Fruit fly (Drosophila melanogaster) whole organism, embryonic: Measurements from ENCODE around the gene CG33120.

Source experiments
- BEAF-32 ChIP-seq: fragments of 200-800 bp; sonication (Bioruptor generic); optimal IDR thresholded peaks from 3 replicates; lab custom pipeline; 2017; ENCODE audit warnings: missing biosample characterization, missing genetic modification characterization, mild to moderate bottlenecking, moderate library complexity, missing genetic modification reagents
- Bdp1 ChIP-seq: fragments of 200-800 bp; sonication (Bioruptor generic); optimal IDR thresholded peaks from 3 replicates; lab custom pipeline; 2016; ENCODE audit warnings: missing biosample characterization, missing genetic modification characterization
- CG10147 ChIP-seq: fragments of 200-800 bp; sonication (Bioruptor generic); optimal IDR thresholded peaks from 2 replicates; lab custom pipeline; 2019; ENCODE audit warnings: missing biosample characterization, mild to moderate bottlenecking, missing genetic modification characterization, moderate library complexity
- CG11560 ChIP-seq: fragments of 200-800 bp; sonication (Bioruptor generic); IDR thresholded peaks from 3 replicates; pipeline ENCODE4 v1.3.6; 2022; ENCODE audit warnings: missing biosample characterization, missing genetic modification characterization
- CG12236 ChIP-seq: fragments of 200-800 bp; sonication (Bioruptor generic); optimal IDR thresholded peaks from 2 replicates; lab custom pipeline; 2016; ENCODE audit warnings: missing biosample characterization, missing genetic modification characterization
- CG14050 ChIP-seq: fragments of 200-800 bp; sonication (Bioruptor generic); IDR thresholded peaks from 3 replicates; pipeline ENCODE4 v1.3.6; 2022; ENCODE audit warnings: missing biosample characterization, missing genetic modification characterization
- CG15073 ChIP-seq: fragments of 200-800 bp; sonication (Bioruptor generic); optimal IDR thresholded peaks from 2 replicates; lab custom pipeline; 2016; ENCODE audit warnings: missing biosample characterization, missing genetic modification characterization
- CG15696 ChIP-seq: fragments of 200-800 bp; sonication (Bioruptor generic); optimal IDR thresholded peaks from 2 replicates; lab custom pipeline; 2019; ENCODE audit warnings: missing biosample characterization, mild to moderate bottlenecking, missing genetic modification characterization, moderate library complexity
- CG17829 ChIP-seq: fragments of 200-800 bp; optimal IDR thresholded peaks from 2 replicates; lab custom pipeline; 2019; ENCODE audit warnings: missing biosample characterization, mild to moderate bottlenecking, missing genetic modification characterization, moderate library complexity
- CG1832 ChIP-seq: fragments of 200-800 bp; sonication (Bioruptor generic); optimal IDR thresholded peaks from 2 replicates; lab custom pipeline; 2017; ENCODE audit warnings: missing biosample characterization, mild to moderate bottlenecking, missing genetic modification characterization, inconsistent platforms
- CG2116 ChIP-seq: fragments of 200-800 bp; sonication (Bioruptor generic); optimal IDR thresholded peaks from 3 replicates; lab custom pipeline; 2018; ENCODE audit warnings: missing biosample characterization, mild to moderate bottlenecking, missing genetic modification characterization
- CG4404 ChIP-seq: fragments of 200-800 bp; sonication (Bioruptor generic); IDR thresholded peaks from 2 replicates; pipeline ENCODE4 v1.3.6; 2022; ENCODE audit warnings: missing biosample characterization, missing genetic modification characterization
- CG4617 ChIP-seq: fragments of 200-800 bp; sonication (Bioruptor generic); optimal IDR thresholded peaks from 3 replicates; lab custom pipeline; 2016; ENCODE audit warnings: missing biosample characterization, missing genetic modification characterization, borderline replicate concordance
- CG4820 ChIP-seq: fragments of 200-800 bp; sonication (Bioruptor generic); optimal IDR thresholded peaks from 3 replicates; lab custom pipeline; 2016; ENCODE audit warnings: missing biosample characterization, missing genetic modification characterization
- CG6175 ChIP-seq: fragments of 200-800 bp; sonication (Bioruptor generic); IDR thresholded peaks from 3 replicates; pipeline ENCODE4 v1.3.6; 2022; ENCODE audit warnings: missing biosample characterization, missing genetic modification characterization
- CG6765 ChIP-seq: fragments of 200-800 bp; sonication (Bioruptor generic); optimal IDR thresholded peaks from 3 replicates; lab custom pipeline; 2017; ENCODE audit warnings: missing biosample characterization, mild to moderate bottlenecking, missing genetic modification characterization
- CG7745 ChIP-seq: fragments of 200-800 bp; sonication (Bioruptor generic); optimal IDR thresholded peaks from 2 replicates; lab custom pipeline; 2018; ENCODE audit warnings: missing biosample characterization, mild to moderate bottlenecking, missing genetic modification characterization, moderate library complexity
- CG8089 ChIP-seq: fragments of 200-800 bp; sonication (Bioruptor generic); optimal IDR thresholded peaks from 3 replicates; lab custom pipeline; 2016; ENCODE audit warnings: missing biosample characterization, missing genetic modification characterization
- Dad ChIP-seq: fragments of 200-800 bp; sonication (Bioruptor generic); optimal IDR thresholded peaks from 3 replicates; lab custom pipeline; 2016; ENCODE audit warnings: missing biosample characterization, missing genetic modification characterization
- ERR ChIP-seq: fragments of 200-800 bp; sonication (Bioruptor generic); optimal IDR thresholded peaks from 2 replicates; lab custom pipeline; 2016; ENCODE audit warnings: missing biosample characterization, missing genetic modification characterization
- Hmr ChIP-seq: fragments of 200-800 bp; sonication (Bioruptor generic); optimal IDR thresholded peaks from 3 replicates; lab custom pipeline; 2017; ENCODE audit warnings: mild to moderate bottlenecking, missing biosample characterization, missing genetic modification reagents, missing genetic modification characterization
- Hmx ChIP-seq: fragments of 200-800 bp; sonication (Bioruptor generic); optimal IDR thresholded peaks from 2 replicates; lab custom pipeline; 2016; ENCODE audit warnings: missing biosample characterization, missing genetic modification characterization
- MESR4 ChIP-seq: fragments of 200-800 bp; sonication (Bioruptor generic); optimal IDR thresholded peaks from 2 replicates; lab custom pipeline; 2018; ENCODE audit warnings: missing biosample characterization, mild to moderate bottlenecking, missing genetic modification characterization, moderate library complexity
- NC2β ChIP-seq: fragments of 200-800 bp; sonication (Bioruptor generic); optimal IDR thresholded peaks from 2 replicates; lab custom pipeline; 2016; ENCODE audit warnings: missing biosample characterization, missing genetic modification characterization
- Nf-YC ChIP-seq: fragments of 200-800 bp; optimal IDR thresholded peaks from 3 replicates; lab custom pipeline; 2019; ENCODE audit warnings: missing biosample characterization, mild to moderate bottlenecking, missing genetic modification characterization, moderate library complexity
- Poxn ChIP-seq: fragments of 200-800 bp; sonication (Bioruptor generic); IDR thresholded peaks from 2 replicates; pipeline ENCODE4 v1.3.6; 2022; ENCODE audit warnings: missing biosample characterization, missing genetic modification characterization
- Sin3A ChIP-seq: fragments of >200 bp; optimal IDR thresholded peaks from 2 replicates; lab custom pipeline; 2018
- Stat92E ChIP-seq, 3 experiments: fragments of >200 bp in 2 of 3; fragments of 200-800 bp in 1 of 3; sonication (Bioruptor generic) in 1 of 3; optimal IDR thresholded peaks; 2 replicates each; lab custom pipeline; 2017 to 2019; ENCODE audit warnings: missing biosample characterization in 3 of 3, missing genetic modification characterization in 3 of 3, mild to moderate bottlenecking in 1 of 3, moderate library complexity in 1 of 3
- TFAM ChIP-seq: fragments of 200-800 bp; sonication (Bioruptor generic); optimal IDR thresholded peaks from 2 replicates; lab custom pipeline; 2017; ENCODE audit warnings: missing biosample characterization, missing genetic modification characterization, inconsistent platforms
- Vsx1 ChIP-seq: fragments of 200-800 bp; sonication (Bioruptor generic); optimal IDR thresholded peaks from 2 replicates; lab custom pipeline; 2017; ENCODE audit warnings: missing biosample characterization, mild to moderate bottlenecking, missing genetic modification characterization, missing genetic modification reagents
- ac ChIP-seq: fragments of 200-800 bp; sonication (Bioruptor generic); optimal IDR thresholded peaks from 3 replicates; lab custom pipeline; 2017; ENCODE audit warnings: missing biosample characterization, mild to moderate bottlenecking, missing genetic modification characterization
- ase ChIP-seq: fragments of 200-800 bp; sonication (Bioruptor generic); IDR thresholded peaks from 3 replicates; pipeline ENCODE4 v1.3.6; 2022; ENCODE audit warnings: missing biosample characterization, missing genetic modification characterization
- ato ChIP-seq: fragments of 200-800 bp; sonication (Bioruptor generic); IDR thresholded peaks from 2 replicates; pipeline ENCODE4 v1.3.6; 2022; ENCODE audit warnings: missing biosample characterization, missing genetic modification characterization; ENCODE audit not compliant: partially characterized antibody
- caup ChIP-seq: fragments of 200-800 bp; sonication (Bioruptor generic); optimal IDR thresholded peaks from 3 replicates; lab custom pipeline; 2017; ENCODE audit warnings: missing biosample characterization, mild to moderate bottlenecking, missing genetic modification characterization, moderate library complexity; ENCODE audit not compliant: severe bottlenecking
- chinmo ChIP-seq: fragments of 200-800 bp; sonication (Bioruptor generic); IDR thresholded peaks from 4 replicates; pipeline ENCODE4 v1.3.6; 2022; ENCODE audit warnings: missing biosample characterization, missing genetic modification characterization; ENCODE audit not compliant: partially characterized antibody
- da ChIP-seq: fragments of 200-800 bp; sonication (Bioruptor generic); optimal IDR thresholded peaks from 2 replicates; lab custom pipeline; 2016; ENCODE audit warnings: missing biosample characterization, missing genetic modification characterization
- en ChIP-seq: fragments of 200-800 bp; sonication (Bioruptor generic); optimal IDR thresholded peaks from 2 replicates; lab custom pipeline; 2016; ENCODE audit warnings: missing biosample characterization, missing genetic modification characterization
- ewg ChIP-seq: fragments of 200-800 bp; sonication (Bioruptor generic); optimal IDR thresholded peaks from 3 replicates; lab custom pipeline; 2017; ENCODE audit warnings: mild to moderate bottlenecking, missing biosample characterization, missing genetic modification reagents, missing genetic modification characterization
- fd102C ChIP-seq: fragments of 200-800 bp; sonication (Bioruptor generic); optimal IDR thresholded peaks from 2 replicates; lab custom pipeline; 2018; ENCODE audit warnings: missing biosample characterization, mild to moderate bottlenecking, missing genetic modification characterization, moderate library complexity
- ftz-f1 ChIP-seq: fragments of 200-800 bp; sonication (Bioruptor generic); optimal IDR thresholded peaks from 2 replicates; lab custom pipeline; 2016; ENCODE audit warnings: missing biosample characterization, missing genetic modification characterization
- jigr1 ChIP-seq: fragments of 200-800 bp; sonication (Bioruptor generic); IDR thresholded peaks from 3 replicates; pipeline ENCODE4 v1.3.6; 2022; ENCODE audit warnings: missing biosample characterization, missing genetic modification characterization
- lmd ChIP-seq: fragments of 200-800 bp; sonication (Bioruptor generic); IDR thresholded peaks from 2 replicates; pipeline ENCODE4 v1.3.6; 2022; ENCODE audit warnings: missing biosample characterization, missing genetic modification characterization
- mld ChIP-seq: fragments of 200-800 bp; sonication (Bioruptor generic); IDR thresholded peaks from 3 replicates; pipeline ENCODE4 v1.3.6; 2022; ENCODE audit warnings: missing biosample characterization, missing genetic modification characterization; ENCODE audit not compliant: partially characterized antibody
- pzg ChIP-seq: fragments of 200-800 bp; sonication (Bioruptor generic); optimal IDR thresholded peaks from 3 replicates; lab custom pipeline; 2018; ENCODE audit warnings: missing biosample characterization, mild to moderate bottlenecking, missing genetic modification characterization, moderate library complexity
- slou ChIP-seq: fragments of 200-800 bp; sonication (Bioruptor generic); optimal IDR thresholded peaks from 3 replicates; lab custom pipeline; 2016; ENCODE audit warnings: missing biosample characterization, missing genetic modification characterization
- trh ChIP-seq: fragments of 200-800 bp; sonication (Bioruptor generic); optimal IDR thresholded peaks from 2 replicates; lab custom pipeline; 2016; ENCODE audit warnings: missing biosample characterization, missing genetic modification characterization
- tup ChIP-seq: fragments of 200-800 bp; sonication (Bioruptor generic); optimal IDR thresholded peaks from 2 replicates; lab custom pipeline; 2016; ENCODE audit warnings: missing biosample characterization, mild to moderate bottlenecking, missing genetic modification characterization, moderate library complexity
- zen ChIP-seq: fragments of 200-800 bp; sonication (Bioruptor generic); optimal IDR thresholded peaks from 3 replicates; lab custom pipeline; 2018; ENCODE audit warnings: missing biosample characterization, mild to moderate bottlenecking, missing genetic modification characterization, moderate library complexity

Gene CG33120

DNA sequence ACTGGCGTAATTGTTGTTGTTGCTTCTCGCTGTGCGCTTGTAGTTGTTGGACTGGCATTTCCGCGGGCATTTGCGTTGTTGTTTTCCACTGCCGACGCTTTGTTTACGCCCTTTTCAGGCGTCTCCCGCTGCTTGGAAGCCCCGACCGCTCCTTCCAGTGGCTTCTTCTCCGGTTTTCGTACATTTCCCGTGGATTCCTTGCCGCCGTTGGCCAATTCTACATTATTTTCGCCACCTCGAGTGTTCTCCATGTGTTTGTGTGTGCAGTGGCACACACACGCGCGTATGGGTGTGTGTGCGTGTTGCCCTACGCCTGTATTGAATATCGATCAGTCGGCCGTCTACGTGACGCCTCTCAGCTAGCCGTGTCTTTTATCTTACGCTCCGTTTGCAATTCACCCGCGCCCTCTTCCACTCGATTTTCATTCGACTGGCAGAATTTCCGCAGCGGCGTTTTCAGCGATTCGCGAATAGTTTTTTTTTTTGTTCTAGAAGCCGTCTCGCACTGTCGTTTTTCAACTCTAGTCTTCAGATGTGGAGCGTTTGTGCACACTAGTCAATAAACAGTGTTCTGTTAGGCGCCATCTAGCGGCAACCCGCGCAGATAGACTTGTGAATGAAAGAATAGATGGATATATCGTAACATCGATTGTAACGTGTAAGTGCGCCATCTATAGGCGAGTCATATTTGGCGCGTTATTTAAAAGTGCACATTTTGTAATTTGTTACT is 5.1 kb downstream of the CG33120 start, which contains the start of gene CG10600 (continued):
- TF ChIP-seq ac (GFP tag; lab: Kevin White, UChicago) (peak; percentile 30), Nf-YC (peak; percentile 59), CG6765 (GFP tag; lab: Kevin White, UChicago) (no peak), CG14050 (GFP tag; lab: Robert Waterston, UW) (peak; percentile 49; the same call in 2 of the 3 replicates), Sin3A (lab: Kevin White, UChicago) (peak; percentile 87), lmd (GFP tag; lab: Robert Waterston, UW) (peak; percentile 59; the same call in 1 of the 2 replicates), Stat92E (GFP tag; optimal IDR thresholded peaks at IDR 0.05; lab: Kevin White, UChicago) (peak in 1 of 3 experiments; percentile 82), chinmo (GFP tag; lab: Robert Waterston, UW) (peak; percentile 93), CG11560 (peak; percentile 83; the same call in 2 of the 3 replicates), CG6175 (peak; percentile 51; the same call in 1 of the 3 replicates), CG7745 (tag; lab: Kevin White, UChicago) (no peak), Dad (GFP tag; lab: Kevin White, UChicago) (peak; percentile 85), ato (GFP tag; lab: Robert Waterston, UW) (peak; percentile 90), ERR (peak; percentile 90), da (peak; percentile 68), Poxn (GFP tag; lab: Robert Waterston, UW) (no peak), CG15073 (GFP tag; lab: Kevin White, UChicago) (no peak), jigr1 (GFP tag; lab: Robert Waterston, UW) (no peak), slou (peak; percentile 67), Vsx1 (GFP tag; lab: Kevin White, UChicago) (no peak), ftz-f1 (GFP tag; lab: Kevin White, UChicago) (peak; percentile 69), CG2116 (GFP tag; lab: Kevin White, UChicago) (peak; percentile 86), BEAF-32 (GFP tag; lab: Kevin White, UChicago) (peak; percentile 93), CG4820 (GFP tag; lab: Kevin White, UChicago) (peak; percentile 70), Hmr (GFP tag; lab: Kevin White, UChicago) (peak; percentile 93), CG12236 (GFP tag; lab: Kevin White, UChicago) (peak; percentile 67), CG8089 (peak; percentile 71), ase (GFP tag; lab: Robert Waterston, UW) (peak; percentile 59; the same call in 2 of the 3 replicates), ewg (GFP tag; lab: Kevin White, UChicago) (peak; percentile 62), fd102C (peak; percentile 63), CG1832 (GFP tag; lab: Kevin White, UChicago) (no peak), Hmx (GFP tag; lab: Kevin White, UChicago) (peak; percentile 53), NC2β (peak; percentile 83), pzg (GFP tag; lab: Kevin White, UChicago) (peak; percentile 98), CG15696 (peak; percentile 71), mld (GFP tag; lab: Robert Waterston, UW) (peak; percentile 54; the same call in 1 of the 3 replicates), caup (GFP tag; lab: Kevin White, UChicago) (peak; percentile 88), CG10147 (GFP tag; lab: Kevin White, UChicago) (peak; percentile 43), TFAM (GFP tag; lab: Kevin White, UChicago) (no peak), CG4404 (no peak), tup (peak; percentile 87), trh (GFP tag; lab: Kevin White, UChicago) (peak; percentile 56), MESR4 (GFP tag; lab: Kevin White, UChicago) (peak; percentile 84), en (GFP tag; lab: Kevin White, UChicago) (peak; percentile 31), CG4617 (peak; percentile 99), CG17829 (tag; lab: Kevin White, UChicago) (peak; percentile 80), zen (peak; percentile 73), Bdp1 (peak; percentile 84)
